Fruit fly (Drosophila melanogaster): ENCODE data around the gene CG14340.
A peak's percentile ranks its signal among the peaks of the same experiment; 100 is the strongest.

Gene CG14340

dm6 chr2L:1118149-1118548 is 5.4 kb downstream of the CG14340 start:
- TF ChIP-seq Dif (GFP tag; optimal IDR thresholded peaks at IDR 0.05; ENCODE audit: partially characterized antibody) (peak; percentile 6), Rel (GFP tag; optimal IDR thresholded peaks at IDR 0.05) (no peak), Rel (tag; optimal IDR thresholded peaks at IDR 0.05) (no peak), Hnf4 (GFP tag; optimal IDR thresholded peaks at IDR 0.05) (no peak), Abd-B (GFP tag; optimal IDR thresholded peaks at IDR 0.05) (no peak), usp (GFP tag; optimal IDR thresholded peaks at IDR 0.05) (no peak), N (GFP tag; optimal IDR thresholded peaks at IDR 0.05) (no peak), br (GFP tag; optimal IDR thresholded peaks at IDR 0.05) (peak; percentile 0), sage (GFP tag; optimal IDR thresholded peaks at IDR 0.05) (no peak), OdsH (GFP tag; optimal IDR thresholded peaks at IDR 0.05) (no peak), Jra (GFP tag; optimal IDR thresholded peaks at IDR 0.05) (no peak), lola (GFP tag; optimal IDR thresholded peaks at IDR 0.05) (no peak), dsf (GFP tag; optimal IDR thresholded peaks at IDR 0.05; ENCODE audit: borderline replicate concordance) (no peak), rgr (GFP tag; optimal IDR thresholded peaks at IDR 0.05) (no peak)

- TF ChIP-seq Dif (GFP tag; optimal IDR thresholded peaks at IDR 0.05; ENCODE audit: partially characterized antibody) (peak; percentile 88), Mio (GFP tag; optimal IDR thresholded peaks at IDR 0.05) (peak; percentile 24), pan (optimal IDR thresholded peaks at IDR 0.05) (peak; percentile 83), sv (GFP tag; optimal IDR thresholded peaks at IDR 0.05) (peak; percentile 76), CG32264 (GFP tag; optimal IDR thresholded peaks at IDR 0.05) (peak; percentile 57), Jra (GFP tag; optimal IDR thresholded peaks at IDR 0.05) (peak; percentile 71), N (GFP tag; optimal IDR thresholded peaks at IDR 0.05) (no peak), sage (GFP tag; optimal IDR thresholded peaks at IDR 0.05) (peak; percentile 71), Hnf4 (GFP tag; optimal IDR thresholded peaks at IDR 0.05) (peak; percentile 81), dl (GFP tag; optimal IDR thresholded peaks at IDR 0.05; ENCODE audit: insufficient read depth in 1 of 2, partially characterized antibody in 2 of 2) (peak; percentile 31 to 74), ey (GFP tag; optimal IDR thresholded peaks at IDR 0.05) (peak; percentile 89), psq (GFP tag; optimal IDR thresholded peaks at IDR 0.05) (peak; percentile 87), Vsx2 (GFP tag; optimal IDR thresholded peaks at IDR 0.05; ENCODE audit: partially characterized antibody) (peak; percentile 73), dmrt93B (GFP tag; optimal IDR thresholded peaks at IDR 0.05) (peak; percentile 44), Dfd (GFP tag; optimal IDR thresholded peaks at IDR 0.05) (no peak), fru (GFP tag; optimal IDR thresholded peaks at IDR 0.05) (peak; percentile 86), Sp1 (GFP tag; optimal IDR thresholded peaks at IDR 0.05) (peak; percentile 61), CG9705 (GFP tag; optimal IDR thresholded peaks at IDR 0.05) (no peak), lola (GFP tag; optimal IDR thresholded peaks at IDR 0.05) (no peak), tai (GFP tag; optimal IDR thresholded peaks at IDR 0.05) (peak; percentile 86), foxo (GFP tag; optimal IDR thresholded peaks at IDR 0.05) (peak; percentile 43 to 88), HLH106 (tag; optimal IDR thresholded peaks at IDR 0.05) (peak; percentile 60), Hr78 (GFP tag; optimal IDR thresholded peaks at IDR 0.05) (no peak), rgr (GFP tag; optimal IDR thresholded peaks at IDR 0.05) (peak; percentile 81), brk (GFP tag; optimal IDR thresholded peaks at IDR 0.05) (peak; percentile 72), dsf (GFP tag; optimal IDR thresholded peaks at IDR 0.05; ENCODE audit: borderline replicate concordance) (no peak), Hr83 (GFP tag; optimal IDR thresholded peaks at IDR 0.05; ENCODE audit: poor library complexity, severe bottlenecking) (peak; percentile 51), CrebA (GFP tag; optimal IDR thresholded peaks at IDR 0.05; ENCODE audit: borderline replicate concordance) (peak; percentile 65), OdsH (GFP tag; optimal IDR thresholded peaks at IDR 0.05) (peak; percentile 83), Abd-B (GFP tag; optimal IDR thresholded peaks at IDR 0.05) (no peak), Myc (optimal IDR thresholded peaks at IDR 0.05) (no peak), GATAd (GFP tag; optimal IDR thresholded peaks at IDR 0.05) (no peak), woc (GFP tag; optimal IDR thresholded peaks at IDR 0.05) (peak; percentile 78), br (GFP tag; optimal IDR thresholded peaks at IDR 0.05) (peak; percentile 89), h (GFP tag; optimal IDR thresholded peaks at IDR 0.05) (peak; percentile 91), jim (GFP tag; optimal IDR thresholded peaks at IDR 0.05) (no peak), usp (GFP tag; optimal IDR thresholded peaks at IDR 0.05) (no peak), Rel (GFP tag; optimal IDR thresholded peaks at IDR 0.05) (peak; percentile 38), Rel (tag; optimal IDR thresholded peaks at IDR 0.05) (peak; percentile 51)
These were observed 6.4 kb downstream of the CG14340 start for dm6 chr2L:1118880-1119809.
